Fruit fly (Drosophila melanogaster) whole organism, embryonic: ENCODE measurements around the gene CG7071.

ENCODE experiments used
- Aef1 ChIP-seq: fragments of 200-800 bp; sonication (Bioruptor generic); IDR thresholded peaks from 3 replicates; pipeline ENCODE4 v1.3.6; 2022; ENCODE audit warnings: missing biosample characterization, missing genetic modification characterization
- Atf3 ChIP-seq: fragments of 200-800 bp; sonication (Bioruptor generic); optimal IDR thresholded peaks from 3 replicates; lab custom pipeline; 2016; ENCODE audit warnings: missing biosample characterization, missing genetic modification characterization
- B-H2 ChIP-seq: fragments of 200-800 bp; sonication (Bioruptor generic); optimal IDR thresholded peaks from 2 replicates; lab custom pipeline; 2018; ENCODE audit warnings: missing biosample characterization, mild to moderate bottlenecking, missing genetic modification characterization
- Bgb ChIP-seq: fragments of 200-800 bp; sonication (Bioruptor generic); IDR thresholded peaks from 2 replicates; pipeline ENCODE4 v1.3.6; 2022; ENCODE audit warnings: missing biosample characterization, missing genetic modification characterization; ENCODE audit not compliant: partially characterized antibody
- CG11093 ChIP-seq: fragments of 200-800 bp; sonication (Bioruptor generic); IDR thresholded peaks from 3 replicates; pipeline ENCODE4 v1.3.6; 2022; ENCODE audit warnings: missing biosample characterization, missing genetic modification characterization
- CG12071 ChIP-seq: fragments of 200-800 bp; sonication (Bioruptor generic); optimal IDR thresholded peaks from 3 replicates; lab custom pipeline; 2018; ENCODE audit warnings: missing biosample characterization, mild to moderate bottlenecking, missing genetic modification characterization
- CG1233 ChIP-seq: fragments of 200-800 bp; sonication (Bioruptor generic); optimal IDR thresholded peaks from 4 replicates; lab custom pipeline; 2018; ENCODE audit warnings: missing biosample characterization, mild to moderate bottlenecking, missing genetic modification characterization
- CG14710 ChIP-seq: fragments of 200-800 bp; sonication (Bioruptor generic); optimal IDR thresholded peaks from 3 replicates; lab custom pipeline; 2019; ENCODE audit warnings: missing biosample characterization, mild to moderate bottlenecking, missing genetic modification characterization, moderate library complexity
- CG18011 ChIP-seq: fragments of 200-800 bp; sonication (Bioruptor generic); optimal IDR thresholded peaks from 2 replicates; lab custom pipeline; 2017; ENCODE audit warnings: missing biosample characterization, missing genetic modification characterization, mild to moderate bottlenecking, moderate library complexity, missing genotype
- CG31441 ChIP-seq: fragments of 200-800 bp; sonication (Bioruptor generic); IDR thresholded peaks from 2 replicates; pipeline ENCODE4 v1.3.6; 2022; ENCODE audit warnings: missing biosample characterization, missing genetic modification characterization
- CG4730 ChIP-seq: fragments of 200-800 bp; sonication (Bioruptor generic); IDR thresholded peaks from 2 replicates; pipeline ENCODE4 v1.3.6; 2022; ENCODE audit warnings: missing biosample characterization, missing genetic modification characterization
- CG6654 ChIP-seq: fragments of 200-800 bp; sonication (Bioruptor generic); optimal IDR thresholded peaks from 2 replicates; lab custom pipeline; 2017; ENCODE audit warnings: missing biosample characterization, mild to moderate bottlenecking, missing genetic modification characterization
- Dip3 ChIP-seq: fragments of 200-800 bp; sonication (Bioruptor generic); optimal IDR thresholded peaks from 3 replicates; lab custom pipeline; 2016; ENCODE audit warnings: missing biosample characterization, missing genetic modification characterization
- HHEX ChIP-seq: fragments of 200-800 bp; sonication (Bioruptor generic); optimal IDR thresholded peaks from 3 replicates; lab custom pipeline; 2017; ENCODE audit warnings: missing biosample characterization, mild to moderate bottlenecking, missing genetic modification characterization, missing genetic modification reagents
- MBD-R2 ChIP-seq: fragments of 200-800 bp; sonication (Bioruptor generic); IDR thresholded peaks from 2 replicates; pipeline ENCODE4 v1.3.6; 2022; ENCODE audit warnings: missing biosample characterization, missing genetic modification characterization
- Mes4 ChIP-seq: fragments of 200-800 bp; sonication (Bioruptor generic); optimal IDR thresholded peaks from 2 replicates; lab custom pipeline; 2016; ENCODE audit warnings: missing biosample characterization, missing genetic modification characterization
- NK7.1 ChIP-seq: fragments of 200-800 bp; sonication (Bioruptor generic); optimal IDR thresholded peaks from 3 replicates; lab custom pipeline; 2016; ENCODE audit warnings: missing biosample characterization, missing genetic modification characterization
- Ptx1 ChIP-seq: fragments of 200-800 bp; sonication (Bioruptor generic); IDR thresholded peaks from 2 replicates; pipeline ENCODE4 v1.3.6; 2022; ENCODE audit warnings: missing biosample characterization, missing genetic modification characterization
- Side ChIP-seq: fragments of 200-800 bp; sonication (Bioruptor generic); optimal IDR thresholded peaks from 2 replicates; lab custom pipeline; 2016; ENCODE audit warnings: missing biosample characterization, missing genetic modification characterization
- YL-1 ChIP-seq: fragments of 200-800 bp; sonication (Bioruptor generic); optimal IDR thresholded peaks from 3 replicates; lab custom pipeline; 2017; ENCODE audit warnings: missing biosample characterization, mild to moderate bottlenecking, missing genetic modification characterization
- al ChIP-seq: fragments of 200-800 bp; sonication (Bioruptor generic); IDR thresholded peaks from 2 replicates; pipeline ENCODE4 v1.3.6; 2022; ENCODE audit warnings: missing biosample characterization, missing genetic modification characterization
- ara ChIP-seq: fragments of 200-800 bp; sonication (Bioruptor generic); IDR thresholded peaks from 2 replicates; pipeline ENCODE4 v1.3.6; 2022; ENCODE audit warnings: missing biosample characterization, missing genetic modification characterization
- bbx ChIP-seq: fragments of 200-800 bp; sonication (Bioruptor generic); IDR thresholded peaks from 2 replicates; pipeline ENCODE4 v1.3.6; 2022; ENCODE audit warnings: missing biosample characterization, missing genetic modification characterization; ENCODE audit not compliant: partially characterized antibody
- chif ChIP-seq, 2 experiments: fragments of 200-800 bp; sonication (Bioruptor generic); optimal IDR thresholded peaks; 3 replicates each; lab custom pipeline; 2016; ENCODE audit warnings: missing biosample characterization in 2 of 2, missing genetic modification characterization in 2 of 2
- chm ChIP-seq: fragments of 200-800 bp; sonication (Bioruptor generic); IDR thresholded peaks from 2 replicates; pipeline ENCODE4 v1.3.6; 2022; ENCODE audit warnings: missing biosample characterization, missing genetic modification characterization
- croc ChIP-seq: fragments of 200-800 bp; sonication (Bioruptor generic); conservative IDR thresholded peaks from 3 replicates; pipeline ENCODE4 v1.3.6; 2022; ENCODE audit warnings: missing biosample characterization, missing genetic modification characterization
- cwo ChIP-seq: fragments of 200-800 bp; sonication (Bioruptor generic); optimal IDR thresholded peaks from 3 replicates; lab custom pipeline; 2017; ENCODE audit warnings: missing biosample characterization, missing genetic modification characterization, mild to moderate bottlenecking, moderate library complexity, missing genetic modification reagents
- esg ChIP-seq: fragments of 200-800 bp; sonication (Bioruptor generic); conservative IDR thresholded peaks from 2 replicates; pipeline ENCODE4 v1.3.6; 2022; ENCODE audit warnings: missing biosample characterization, missing genetic modification characterization
- exex ChIP-seq: fragments of 200-800 bp; sonication (Bioruptor generic); optimal IDR thresholded peaks from 4 replicates; lab custom pipeline; 2018; ENCODE audit warnings: missing biosample characterization, mild to moderate bottlenecking, missing genetic modification characterization, moderate library complexity
- gsb ChIP-seq: fragments of 200-800 bp; sonication (Bioruptor generic); IDR thresholded peaks from 2 replicates; pipeline ENCODE4 v1.3.6; 2022; ENCODE audit warnings: missing biosample characterization, missing genetic modification characterization
- hb ChIP-seq: fragments of 200-800 bp; sonication (Bioruptor generic); IDR thresholded peaks from 3 replicates; pipeline ENCODE4 v1.3.6; 2022; ENCODE audit warnings: missing biosample characterization, missing genetic modification characterization; ENCODE audit not compliant: partially characterized antibody
- lola ChIP-seq, 3 experiments: fragments of >200 bp in 2 of 3; fragments of 200-800 bp in 1 of 3; sonication (Bioruptor generic) in 1 of 3; optimal IDR thresholded peaks; 2 replicates each; lab custom pipeline; 2017 to 2019; ENCODE audit warnings: missing biosample characterization in 3 of 3, missing genetic modification characterization in 3 of 3, mild to moderate bottlenecking in 1 of 3, moderate library complexity in 1 of 3
- mld ChIP-seq: fragments of 200-800 bp; sonication (Bioruptor generic); IDR thresholded peaks from 3 replicates; pipeline ENCODE4 v1.3.6; 2022; ENCODE audit warnings: missing biosample characterization, missing genetic modification characterization; ENCODE audit not compliant: partially characterized antibody
- nerfin-2 ChIP-seq: fragments of 200-800 bp; sonication (Bioruptor generic); IDR thresholded peaks from 2 replicates; pipeline ENCODE4 v1.3.6; 2022; ENCODE audit warnings: missing biosample characterization, missing genetic modification characterization; ENCODE audit not compliant: partially characterized antibody
- pzg ChIP-seq: fragments of 200-800 bp; sonication (Bioruptor generic); optimal IDR thresholded peaks from 3 replicates; lab custom pipeline; 2018; ENCODE audit warnings: missing biosample characterization, mild to moderate bottlenecking, missing genetic modification characterization, moderate library complexity
- row ChIP-seq: fragments of 200-800 bp; sonication (Bioruptor generic); IDR thresholded peaks from 3 replicates; pipeline ENCODE4 v1.3.6; 2022; ENCODE audit warnings: missing biosample characterization, missing genetic modification characterization
- sna ChIP-seq: fragments of 200-800 bp; sonication (Bioruptor generic); IDR thresholded peaks from 2 replicates; pipeline ENCODE4 v1.3.6; 2022; ENCODE audit warnings: missing biosample characterization, missing genetic modification characterization; ENCODE audit not compliant: partially characterized antibody
- sr ChIP-seq: fragments of 200-800 bp; sonication (Bioruptor generic); IDR thresholded peaks from 3 replicates; pipeline ENCODE4 v1.3.6; 2022; ENCODE audit warnings: missing biosample characterization, missing genetic modification characterization
- sug ChIP-seq: fragments of 200-800 bp; optimal IDR thresholded peaks from 2 replicates; lab custom pipeline; 2019; ENCODE audit warnings: missing biosample characterization, mild to moderate bottlenecking, missing genetic modification characterization, moderate library complexity

Gene CG7071

DNA sequence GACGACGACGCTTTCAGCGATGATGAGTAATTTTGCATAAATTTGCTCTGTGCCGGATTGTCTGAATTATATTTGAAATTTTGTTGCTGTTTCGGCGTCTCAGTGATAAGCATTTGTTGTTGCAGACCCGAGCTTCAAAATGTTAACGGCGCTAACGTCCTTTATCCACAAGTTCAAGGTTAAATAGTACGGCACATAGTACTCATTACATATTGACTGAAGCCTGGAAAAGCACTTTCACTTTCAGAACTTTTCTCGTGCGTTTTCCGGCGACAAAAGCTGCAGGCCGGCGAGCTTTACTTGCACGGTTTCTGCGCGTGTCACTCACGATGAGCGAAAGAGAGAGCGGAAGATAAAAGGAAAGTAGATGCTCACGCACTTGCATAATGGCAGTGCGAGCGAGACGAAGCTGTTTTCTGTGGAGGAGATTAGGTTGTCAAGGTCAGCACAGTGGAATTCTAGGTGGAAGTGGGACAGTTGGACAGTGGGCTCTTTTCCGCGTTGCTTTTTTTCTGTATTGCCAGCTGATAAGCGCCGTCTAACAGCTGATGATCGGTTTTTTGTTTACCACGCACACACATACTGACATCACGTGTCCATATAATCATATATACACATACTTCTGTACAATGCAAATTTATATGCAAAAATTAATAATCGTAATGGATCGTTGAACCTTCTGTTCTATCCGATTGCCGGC lies 5.8 kb downstream of the CG7071 start (continued):
- 0 out of 2 replicates have a peak, but pooled peaks have one; percentile 8 for TF ChIP-seq MBD-R2 (GFP tag; lab: Robert Waterston, UW)
- no peak for TF ChIP-seq chif (GFP tag; optimal IDR thresholded peaks at IDR 0.05; lab: Kevin White, UChicago)
- peak; percentile 25 for TF ChIP-seq CG14710 (tag; lab: Kevin White, UChicago)
- TF ChIP-seq nerfin-2 (GFP tag; lab: Robert Waterston, UW), result peak; percentile 26; the same call in 1 of the 2 replicates
- no peak for TF ChIP-seq Dip3 (GFP tag; lab: Kevin White, UChicago)
- no peak for TF ChIP-seq sug (tag; lab: Kevin White, UChicago)
- no peak for TF ChIP-seq Mes4 (GFP tag; lab: Kevin White, UChicago)
- peak; percentile 2 for TF ChIP-seq CG6654 (GFP tag; lab: Kevin White, UChicago)
- no peak for TF ChIP-seq croc (GFP tag; lab: Robert Waterston, UW)
- TF ChIP-seq CG1233 (GFP tag; lab: Kevin White, UChicago), result no peak
- TF ChIP-seq CG31441 (GFP tag; lab: Robert Waterston, UW), result peak; percentile 35
- TF ChIP-seq chm (GFP tag; lab: Robert Waterston, UW), result no peak
- TF ChIP-seq al (GFP tag; lab: Robert Waterston, UW), result no peak
- TF ChIP-seq lola (GFP tag; optimal IDR thresholded peaks at IDR 0.05; lab: Kevin White, UChicago), result peak in 1 of 3 experiments; percentile 27
- peak; percentile 8 for TF ChIP-seq CG12071 (GFP tag; lab: Kevin White, UChicago)
- TF ChIP-seq cwo (GFP tag; lab: Kevin White, UChicago), result peak; percentile 74
- no peak for TF ChIP-seq esg (GFP tag; lab: Robert Waterston, UW)
- TF ChIP-seq Atf3 (GFP tag; lab: Kevin White, UChicago), result no peak
- peak; percentile 59; the same call in 1 of the 2 replicates for TF ChIP-seq bbx (GFP tag; lab: Robert Waterston, UW)
- TF ChIP-seq HHEX, result no peak
- TF ChIP-seq Side (GFP tag; lab: Kevin White, UChicago), result no peak
- peak; percentile 72 for TF ChIP-seq sna (GFP tag; lab: Robert Waterston, UW)
- no peak for TF ChIP-seq CG18011 (GFP tag; lab: Kevin White, UChicago)
- TF ChIP-seq Aef1 (GFP tag; lab: Robert Waterston, UW), result no peak
- no peak for TF ChIP-seq CG11093 (GFP tag; lab: Robert Waterston, UW)
- TF ChIP-seq B-H2, result no peak
- TF ChIP-seq mld, result 0 out of 3 replicates have a peak, but pooled peaks have one; percentile 11
- TF ChIP-seq exex (tag; lab: Kevin White, UChicago), result peak; percentile 39
- TF ChIP-seq gsb (GFP tag; lab: Robert Waterston, UW), result no peak
- peak; percentile 66 for TF ChIP-seq Bgb (GFP tag; lab: Robert Waterston, UW)
- TF ChIP-seq YL-1 (GFP tag; lab: Kevin White, UChicago), result no peak
- TF ChIP-seq ara (GFP tag; lab: Robert Waterston, UW), result peak; percentile 10; the same call in 1 of the 2 replicates
- TF ChIP-seq row (GFP tag; lab: Robert Waterston, UW), result no peak
- TF ChIP-seq NK7.1, result no peak
- TF ChIP-seq sr (GFP tag; lab: Robert Waterston, UW), result no peak
- TF ChIP-seq CG4730 (GFP tag; lab: Robert Waterston, UW), result 0 out of 2 replicates have a peak, but pooled peaks have one; percentile 15
- peak; percentile 66; the same call in 1 of the 3 replicates for TF ChIP-seq hb (GFP tag; lab: Robert Waterston, UW)
- TF ChIP-seq pzg, result peak; percentile 1
- TF ChIP-seq Ptx1, result peak; percentile 5; the same call in 1 of the 2 replicates
